Fruit fly (Drosophila melanogaster): ENCODE measurements around the gene CG31251.

dm6 chr3R:17710418-17710817 lies 25.7 kb upstream of the CG31251 start:
- TF ChIP-seq CG5204 (GFP tag; optimal IDR thresholded peaks at IDR 0.05) (no peak), ovo (GFP tag; optimal IDR thresholded peaks at IDR 0.05) (no peak), CG7101 (tag; optimal IDR thresholded peaks at IDR 0.05) (no peak), CG7045 (GFP tag; optimal IDR thresholded peaks at IDR 0.05) (no peak), Mnt (GFP tag; optimal IDR thresholded peaks at IDR 0.05) (no peak), CG11617 (GFP tag; optimal IDR thresholded peaks at IDR 0.05) (no peak), toe (GFP tag; optimal IDR thresholded peaks at IDR 0.05) (no peak), Crg-1 (GFP tag; optimal IDR thresholded peaks at IDR 0.05) (no peak), pad (GFP tag; optimal IDR thresholded peaks at IDR 0.05) (no peak), cic (GFP tag; optimal IDR thresholded peaks at IDR 0.05) (no peak), cnc (optimal IDR thresholded peaks at IDR 0.05) (no peak), kay (GFP tag; ENCODE audit: borderline replicate concordance) (no peak), tj (GFP tag; optimal IDR thresholded peaks at IDR 0.05) (no peak)
